Worm (Caenorhabditis elegans) whole organism, L4 larva: ENCODE results near the gene B0554.2.

Source experiments
- Y5F2A.4 ChIP-seq: fragments of 200-800 bp; sonication (Bioruptor generic); optimal IDR thresholded peaks from 2 replicates; lab custom pipeline; 2018; ENCODE audit warnings: mild to moderate bottlenecking, missing genetic modification characterization, missing compliant biosample characterization
- jun-1 ChIP-seq: fragments of 150-350 bp; optimal IDR thresholded peaks from 2 replicates; lab custom pipeline; 2014; ENCODE audit warnings: missing biosample characterization, missing genetic modification reagents, missing genetic modification characterization

ce11 chrV:433898-434297 lies at the start of gene B0554.2:
- TF ChIP-seq Y5F2A.4 (no peak), jun-1 (no peak)
